Worm (Caenorhabditis elegans) whole organism, L3 larva: ENCODE results near the gene ipp-5.

Source experiments
- ceh-82 ChIP-seq: fragments of 150-350 bp; optimal IDR thresholded peaks from 2 replicates; lab custom pipeline; 2014; ENCODE audit warnings: missing biosample characterization, missing genetic modification characterization
- elt-1 ChIP-seq: fragments of 150-350 bp; optimal IDR thresholded peaks from 2 replicates; lab custom pipeline; 2014; ENCODE audit warnings: missing biosample characterization, missing genetic modification characterization
- hmg-11 ChIP-seq: sonication (generic microtip); optimal IDR thresholded peaks from 2 replicates; lab custom pipeline; 2016; ENCODE audit warnings: missing genetic modification characterization, missing compliant biosample characterization
- lin-39 ChIP-seq: fragments of 150-350 bp; optimal IDR thresholded peaks from 2 replicates; lab custom pipeline; 2018; ENCODE audit warnings: missing biosample characterization, missing genetic modification reagents, missing genetic modification characterization
- mml-1 ChIP-seq: fragments of 150-350 bp; sonication (generic microtip); optimal IDR thresholded peaks from 3 replicates; lab custom pipeline; 2014; ENCODE audit warnings: missing biosample characterization, missing genetic modification characterization
- nhr-76 ChIP-seq: fragments of 150-350 bp; sonication (generic microtip); optimal IDR thresholded peaks from 5 replicates; lab custom pipeline; 2014; ENCODE audit warnings: missing biosample characterization, missing genetic modification characterization
- pqm-1 ChIP-seq: fragments of 150-350 bp; optimal IDR thresholded peaks from 2 replicates; lab custom pipeline; 2017; ENCODE audit warnings: missing biosample characterization, missing genetic modification characterization, inconsistent platforms
- skn-1 ChIP-seq: fragments of 150-350 bp; optimal IDR thresholded peaks from 2 replicates; lab custom pipeline; 2014; ENCODE audit warnings: missing biosample characterization, missing genetic modification characterization
- snpc-4 ChIP-seq: fragments of 150-350 bp; optimal IDR thresholded peaks from 2 replicates; lab custom pipeline; 2014; ENCODE audit warnings: missing biosample characterization, missing genetic modification characterization
- tbx-2 ChIP-seq: sonication (generic microtip); optimal IDR thresholded peaks from 2 replicates; lab custom pipeline; 2016; ENCODE audit warnings: mild to moderate bottlenecking, missing genetic modification characterization, missing compliant biosample characterization

DNA sequence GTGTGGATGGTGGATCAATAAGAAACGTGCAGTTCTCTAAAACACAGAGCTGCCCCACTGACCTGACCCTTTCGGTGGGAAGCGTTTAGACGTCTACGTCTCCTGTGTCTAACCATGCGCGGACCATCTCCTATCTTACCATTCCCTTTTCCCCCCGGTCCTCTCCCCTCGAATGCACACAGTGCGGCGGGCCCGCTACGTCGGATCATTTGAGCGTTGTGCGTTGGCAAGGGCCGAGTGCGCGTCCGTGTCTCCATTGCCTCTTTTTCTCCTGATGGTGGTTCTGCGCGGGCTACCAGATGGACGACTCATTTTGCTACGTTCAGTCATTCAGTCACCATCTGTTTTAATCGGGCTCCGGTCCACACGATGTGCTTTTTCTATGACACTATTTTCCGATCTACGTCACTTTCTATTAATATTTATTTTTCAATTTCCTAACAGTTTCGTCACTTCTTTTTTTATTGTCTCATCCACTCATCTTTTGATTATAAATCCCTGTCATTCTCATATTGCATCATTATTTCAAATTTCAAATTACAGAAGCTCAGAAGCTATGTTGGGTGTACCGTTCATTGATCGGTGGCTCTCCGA lies 35.6 kb upstream of the ipp-5 start, which contains the start of gene inx-3:
- TF ChIP-seq mml-1 (tag; lab: Kevin White, UChicago) (no peak), pqm-1 (tag; lab: Kevin White, UChicago) (no peak), snpc-4 (no peak), elt-1 (tag; lab: Kevin White, UChicago) (no peak), lin-39 (tag; lab: Kevin White, UChicago) (no peak), skn-1 (tag; lab: Kevin White, UChicago) (no peak), nhr-76 (no peak), tbx-2 (tag; lab: Kevin White, UChicago) (no peak), ceh-82 (tag; lab: Kevin White, UChicago) (no peak), hmg-11 (no peak)
